Worm (Caenorhabditis elegans): ENCODE measurements around the gene srh-209.

- no peak for TF ChIP-seq klf-2 (GFP tag; conservative IDR thresholded peaks at IDR 0.05)
- TF ChIP-seq ztf-23 (GFP tag; IDR thresholded peaks at IDR 0.05), result no peak
- no peak for TF ChIP-seq ztf-29 (GFP tag; IDR thresholded peaks at IDR 0.05)
- no peak for TF ChIP-seq ref-1 (GFP tag; conservative IDR thresholded peaks at IDR 0.05)
- TF ChIP-seq tab-1 (GFP tag; IDR thresholded peaks at IDR 0.05), result no peak
- TF ChIP-seq cog-1 (tag; optimal IDR thresholded peaks at IDR 0.05), result no peak
- no peak for TF ChIP-seq med-1 (GFP tag; optimal IDR thresholded peaks at IDR 0.05; ENCODE audit: insufficient read depth)
Observed at ce11 chrV:18382590-18382989, 22.1 kb downstream of the srh-209 start, which contains the start of gene nhr-288.
